Fruit fly (Drosophila melanogaster) whole organism, embryonic: Measurements from ENCODE around the gene prg.

Experiments used
- Atf-2 ChIP-seq: fragments of 200-800 bp; sonication (Bioruptor generic); optimal IDR thresholded peaks from 2 replicates; lab custom pipeline; 2016; ENCODE audit warnings: missing biosample characterization, missing genetic modification characterization
- Awh ChIP-seq: fragments of 200-800 bp; sonication (Bioruptor generic); IDR thresholded peaks from 2 replicates; pipeline ENCODE4, ENCODE4 v1.3.6; 2022; ENCODE audit warnings: missing biosample characterization, missing genetic modification characterization
- CG10274 ChIP-seq: fragments of 200-800 bp; sonication (Bioruptor generic); optimal IDR thresholded peaks from 3 replicates; lab custom pipeline; 2017; ENCODE audit warnings: missing biosample characterization, mild to moderate bottlenecking, missing genetic modification characterization
- CG10979 ChIP-seq: fragments of 200-800 bp; sonication (Bioruptor generic); optimal IDR thresholded peaks from 2 replicates; lab custom pipeline; 2018; ENCODE audit warnings: missing biosample characterization, mild to moderate bottlenecking, missing genetic modification characterization, moderate library complexity
- CG11093 ChIP-seq: fragments of 200-800 bp; sonication (Bioruptor generic); IDR thresholded peaks from 3 replicates; pipeline ENCODE4 v1.3.6; 2022; ENCODE audit warnings: missing biosample characterization, missing genetic modification characterization
- CG11247 ChIP-seq: fragments of 200-800 bp; sonication (Bioruptor generic); IDR thresholded peaks from 2 replicates; pipeline ENCODE4 v1.3.6; 2022; ENCODE audit warnings: missing biosample characterization, missing genetic modification characterization
- CG11456 ChIP-seq: fragments of 200-800 bp; sonication (Bioruptor generic); IDR thresholded peaks from 3 replicates; pipeline ENCODE4 v1.3.6; 2022; ENCODE audit warnings: missing biosample characterization, missing genetic modification characterization
- CG12391 ChIP-seq: fragments of 200-800 bp; sonication (Bioruptor generic); optimal IDR thresholded peaks from 3 replicates; lab custom pipeline; 2018; ENCODE audit warnings: missing biosample characterization, mild to moderate bottlenecking, missing genetic modification characterization, moderate library complexity
- CG13775 ChIP-seq: fragments of 200-800 bp; sonication (Bioruptor generic); optimal IDR thresholded peaks from 3 replicates; lab custom pipeline; 2017; ENCODE audit warnings: missing biosample characterization, mild to moderate bottlenecking, missing genetic modification characterization
- CG13894 ChIP-seq: fragments of 200-800 bp; sonication (Bioruptor generic); optimal IDR thresholded peaks from 3 replicates; lab custom pipeline; 2018; ENCODE audit warnings: missing biosample characterization, mild to moderate bottlenecking, missing genetic modification characterization, moderate library complexity
- CG14050 ChIP-seq: fragments of 200-800 bp; sonication (Bioruptor generic); IDR thresholded peaks from 3 replicates; pipeline ENCODE4 v1.3.6; 2022; ENCODE audit warnings: missing biosample characterization, missing genetic modification characterization
- CG14710 ChIP-seq: fragments of 200-800 bp; sonication (Bioruptor generic); optimal IDR thresholded peaks from 3 replicates; lab custom pipeline; 2019; ENCODE audit warnings: missing biosample characterization, mild to moderate bottlenecking, missing genetic modification characterization, moderate library complexity
- CG14860 ChIP-seq: fragments of 200-800 bp; sonication (Bioruptor generic); IDR thresholded peaks from 3 replicates; pipeline ENCODE4 v1.3.6; 2022; ENCODE audit warnings: missing biosample characterization, missing genetic modification characterization; ENCODE audit not compliant: partially characterized antibody
- CG16813 ChIP-seq: fragments of 200-800 bp; sonication (Bioruptor generic); IDR thresholded peaks from 3 replicates; pipeline ENCODE4 v1.3.6; 2022; ENCODE audit warnings: missing biosample characterization, missing genetic modification characterization; ENCODE audit not compliant: partially characterized antibody
- CG17612 ChIP-seq: fragments of 200-800 bp; sonication (Bioruptor generic); IDR thresholded peaks from 2 replicates; pipeline ENCODE4 v1.3.6; 2022; ENCODE audit warnings: missing biosample characterization, missing genetic modification characterization
- CG18764 ChIP-seq: fragments of 200-800 bp; sonication (Bioruptor generic); optimal IDR thresholded peaks from 3 replicates; lab custom pipeline; 2016; ENCODE audit warnings: missing biosample characterization, missing genetic modification characterization
- CG2129 ChIP-seq: fragments of 200-800 bp; sonication (Bioruptor generic); IDR thresholded peaks from 2 replicates; pipeline ENCODE4 v1.3.6; 2022; ENCODE audit warnings: missing biosample characterization, missing genetic modification characterization; ENCODE audit not compliant: partially characterized antibody
- CG2875 ChIP-seq: fragments of 200-800 bp; sonication (Bioruptor generic); optimal IDR thresholded peaks from 2 replicates; lab custom pipeline; 2017; ENCODE audit warnings: missing biosample characterization, mild to moderate bottlenecking, missing genetic modification characterization, missing genetic modification reagents
- CG3065 ChIP-seq: fragments of 200-800 bp; sonication (Bioruptor generic); optimal IDR thresholded peaks from 2 replicates; lab custom pipeline; 2016; ENCODE audit warnings: missing biosample characterization, missing genetic modification characterization
- CG32532 ChIP-seq: fragments of 200-800 bp; sonication (Bioruptor generic); IDR thresholded peaks from 2 replicates; pipeline ENCODE4 v1.3.6; 2022; ENCODE audit warnings: missing biosample characterization, missing genetic modification characterization
- CG6175 ChIP-seq: fragments of 200-800 bp; sonication (Bioruptor generic); IDR thresholded peaks from 3 replicates; pipeline ENCODE4 v1.3.6; 2022; ENCODE audit warnings: missing biosample characterization, missing genetic modification characterization
- CG6654 ChIP-seq: fragments of 200-800 bp; sonication (Bioruptor generic); optimal IDR thresholded peaks from 2 replicates; lab custom pipeline; 2017; ENCODE audit warnings: missing biosample characterization, mild to moderate bottlenecking, missing genetic modification characterization
- CG7928 ChIP-seq: fragments of 200-800 bp; sonication (Bioruptor generic); optimal IDR thresholded peaks from 2 replicates; lab custom pipeline; 2017; ENCODE audit warnings: missing biosample characterization, mild to moderate bottlenecking, missing genetic modification characterization
- CG7987 ChIP-seq: fragments of 200-800 bp; sonication (Bioruptor generic); optimal IDR thresholded peaks from 2 replicates; lab custom pipeline; 2018; ENCODE audit warnings: missing biosample characterization, mild to moderate bottlenecking, missing genetic modification characterization, moderate library complexity
- CG8944 ChIP-seq: fragments of 200-800 bp; sonication (Bioruptor generic); optimal IDR thresholded peaks from 3 replicates; lab custom pipeline; 2016; ENCODE audit warnings: missing biosample characterization, missing genetic modification characterization
- CG9609 ChIP-seq: fragments of 200-800 bp; sonication (Bioruptor generic); optimal IDR thresholded peaks from 3 replicates; lab custom pipeline; 2016; ENCODE audit warnings: missing biosample characterization, missing genetic modification characterization
- CrebB ChIP-seq: fragments of 200-800 bp; sonication (Bioruptor generic); optimal IDR thresholded peaks from 3 replicates; lab custom pipeline; 2018; ENCODE audit warnings: missing biosample characterization, mild to moderate bottlenecking, missing genetic modification characterization
- Doc2 ChIP-seq: fragments of 200-800 bp; sonication (Bioruptor generic); IDR thresholded peaks from 2 replicates; pipeline ENCODE4 v1.3.6; 2022; ENCODE audit warnings: missing biosample characterization, missing genetic modification characterization
- Dref ChIP-seq: fragments of 200-800 bp; sonication (Bioruptor generic); IDR thresholded peaks from 2 replicates; pipeline ENCODE4 v1.3.6; 2022; ENCODE audit warnings: missing biosample characterization, missing genetic modification characterization
- E2f1 ChIP-seq: fragments of 200-800 bp; sonication (Bioruptor generic); IDR thresholded peaks from 2 replicates; pipeline ENCODE4 v1.3.6; 2022; ENCODE audit warnings: missing biosample characterization, missing genetic modification characterization
- HLH4C ChIP-seq: fragments of 200-800 bp; sonication (Bioruptor generic); IDR thresholded peaks from 3 replicates; pipeline ENCODE4 v1.3.6; 2022; ENCODE audit warnings: missing biosample characterization, missing genetic modification characterization; ENCODE audit not compliant: partially characterized antibody
- Kr ChIP-seq: fragments of 200-800 bp; sonication (Bioruptor generic); optimal IDR thresholded peaks from 2 replicates; lab custom pipeline; 2017; ENCODE audit warnings: missing biosample characterization, mild to moderate bottlenecking, missing genetic modification characterization
- Med ChIP-seq: fragments of 200-800 bp; sonication (Bioruptor generic); peaks from one replicate; lab custom pipeline; 2016; ENCODE audit warnings: missing biosample characterization, missing genetic modification characterization, mild to moderate bottlenecking, inconsistent platforms, moderate library complexity
- NC2β ChIP-seq: fragments of 200-800 bp; sonication (Bioruptor generic); optimal IDR thresholded peaks from 2 replicates; lab custom pipeline; 2016; ENCODE audit warnings: missing biosample characterization, missing genetic modification characterization
- Scr ChIP-seq: fragments of 200-800 bp; sonication (Bioruptor generic); IDR thresholded peaks from 2 replicates; pipeline ENCODE4 v1.3.6; 2022; ENCODE audit warnings: missing biosample characterization, missing genetic modification characterization; ENCODE audit not compliant: partially characterized antibody
- Six4 ChIP-seq: fragments of 200-800 bp; sonication (Bioruptor generic); optimal IDR thresholded peaks from 2 replicates; lab custom pipeline; 2016; ENCODE audit warnings: missing biosample characterization, missing genetic modification characterization
- gsb ChIP-seq: fragments of 200-800 bp; sonication (Bioruptor generic); IDR thresholded peaks from 2 replicates; pipeline ENCODE4 v1.3.6; 2022; ENCODE audit warnings: missing biosample characterization, missing genetic modification characterization
- gsb-n ChIP-seq: fragments of 200-800 bp; sonication (Bioruptor generic); optimal IDR thresholded peaks from 3 replicates; lab custom pipeline; 2018; ENCODE audit warnings: missing biosample characterization, mild to moderate bottlenecking, missing genetic modification characterization
- kay ChIP-seq: fragments of 200-800 bp; sonication (Bioruptor generic); optimal IDR thresholded peaks from 2 replicates; lab custom pipeline; 2016; ENCODE audit warnings: missing biosample characterization, missing genetic modification characterization
- kni ChIP-seq: fragments of 200-800 bp; sonication (Bioruptor generic); optimal IDR thresholded peaks from 3 replicates; lab custom pipeline; 2017; ENCODE audit warnings: mild to moderate bottlenecking, missing biosample characterization, missing genetic modification reagents, missing genetic modification characterization
- nau ChIP-seq: fragments of 200-800 bp; sonication (Bioruptor generic); optimal IDR thresholded peaks from 3 replicates; lab custom pipeline; 2017; ENCODE audit warnings: missing biosample characterization, mild to moderate bottlenecking, missing genetic modification characterization, missing genetic modification reagents
- pan ChIP-seq, 4 experiments: fragments of >200 bp in 3 of 4; fragments of 200-800 bp in 1 of 4; sonication (Bioruptor generic) in 1 of 4; optimal IDR thresholded peaks in 3 of 4; IDR thresholded peaks in 1 of 4; 2 replicates each; pipeline versions ENCODE4 v1.3.6 to Lab custom; 2017 to 2022; ENCODE audit warnings: missing biosample characterization in 2 of 4, missing genetic modification characterization in 2 of 4, mixed read lengths in 1 of 4
- run ChIP-seq: fragments of 200-800 bp; sonication (Bioruptor generic); optimal IDR thresholded peaks from 3 replicates; lab custom pipeline; 2018; ENCODE audit warnings: missing biosample characterization, mild to moderate bottlenecking, missing genetic modification characterization
- scrt ChIP-seq: fragments of 200-800 bp; sonication (Bioruptor generic); optimal IDR thresholded peaks from 2 replicates; lab custom pipeline; 2018; ENCODE audit warnings: missing biosample characterization, mild to moderate bottlenecking, missing genetic modification characterization, moderate library complexity
- sens-2 ChIP-seq: fragments of 200-800 bp; sonication (Bioruptor generic); IDR thresholded peaks from 2 replicates; pipeline ENCODE4 v1.3.6; 2022; ENCODE audit warnings: missing biosample characterization, missing genetic modification characterization
- sisA ChIP-seq: fragments of 200-800 bp; sonication (Bioruptor generic); IDR thresholded peaks from 2 replicates; pipeline ENCODE4 v1.3.6; 2022; ENCODE audit warnings: missing biosample characterization, missing genetic modification characterization
- slp2 ChIP-seq: fragments of 200-800 bp; sonication (Bioruptor generic); optimal IDR thresholded peaks from 2 replicates; lab custom pipeline; 2016; ENCODE audit warnings: missing biosample characterization, missing genetic modification characterization
- sna ChIP-seq: fragments of 200-800 bp; sonication (Bioruptor generic); IDR thresholded peaks from 2 replicates; pipeline ENCODE4 v1.3.6; 2022; ENCODE audit warnings: missing biosample characterization, missing genetic modification characterization; ENCODE audit not compliant: partially characterized antibody
- wdn ChIP-seq: fragments of 200-800 bp; sonication (Bioruptor generic); IDR thresholded peaks from 2 replicates; pipeline ENCODE4 v1.3.6; 2022; ENCODE audit warnings: missing biosample characterization, missing genetic modification characterization
- wek ChIP-seq: fragments of 200-800 bp; sonication (Bioruptor generic); optimal IDR thresholded peaks from 3 replicates; lab custom pipeline; 2018; ENCODE audit warnings: missing biosample characterization, mild to moderate bottlenecking, missing genetic modification characterization, moderate library complexity
- zfh1 ChIP-seq: fragments of 200-800 bp; sonication (Bioruptor generic); IDR thresholded peaks from 3 replicates; pipeline ENCODE4 v1.3.6; 2022; ENCODE audit warnings: missing biosample characterization, missing genetic modification characterization

Gene prg

DNA sequence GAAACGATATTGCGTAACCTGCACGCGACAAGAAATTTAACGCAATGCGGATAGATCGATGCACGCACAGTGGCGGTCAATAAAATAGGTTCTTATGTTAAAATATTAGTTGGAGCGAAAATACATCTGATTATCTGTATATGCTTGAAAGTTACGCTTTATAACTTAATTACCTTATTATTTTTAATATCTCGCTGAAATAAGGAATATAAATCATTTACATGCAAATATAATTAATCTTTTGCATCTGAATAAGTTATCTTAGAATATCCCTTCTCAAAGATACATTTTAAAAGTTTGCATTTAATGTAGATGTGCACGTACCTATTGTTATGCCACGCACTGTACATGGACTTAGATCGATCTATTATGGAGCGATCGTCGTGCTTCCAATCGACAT, 7.4 kb downstream of the prg start (continued):
- TF ChIP-seq CG10274 (GFP tag; lab: Kevin White, UChicago) (no peak), CG11247 (GFP tag; lab: Robert Waterston, UW) (no peak), CG2875 (GFP tag; lab: Kevin White, UChicago) (no peak), scrt (no peak), CG11093 (GFP tag; lab: Robert Waterston, UW) (no peak), Awh (GFP tag; lab: Robert Waterston, UW) (0 out of 2 replicates have a peak, but pooled peaks have one; percentile 15), CrebB (tag; lab: Kevin White, UChicago) (no peak), CG2129 (GFP tag; lab: Robert Waterston, UW) (no peak), Doc2 (GFP tag; lab: Robert Waterston, UW) (no peak), HLH4C (GFP tag; lab: Robert Waterston, UW) (no peak), CG3065 (GFP tag; lab: Kevin White, UChicago) (no peak), CG13775 (GFP tag; lab: Kevin White, UChicago) (no peak), run (tag; lab: Kevin White, UChicago) (no peak), CG14710 (peak; percentile 59), NC2β (no peak), gsb (no peak), CG14860 (GFP tag; lab: Robert Waterston, UW) (no peak), Atf-2 (GFP tag; lab: Kevin White, UChicago) (no peak), CG10979 (tag; lab: Kevin White, UChicago) (peak; percentile 76), CG16813 (GFP tag; lab: Robert Waterston, UW) (no peak), CG18764 (no peak), CG17612 (GFP tag; lab: Robert Waterston, UW) (no peak), wdn (GFP tag; lab: Robert Waterston, UW) (no peak), E2f1 (GFP tag; lab: Robert Waterston, UW) (no peak), nau (no peak), kay (GFP tag; lab: Kevin White, UChicago) (no peak), Six4 (GFP tag; lab: Kevin White, UChicago) (no peak), CG12391 (peak; percentile 38), kni (GFP tag; lab: Kevin White, UChicago) (no peak), Scr (GFP tag; lab: Robert Waterston, UW) (no peak), CG14050 (GFP tag; lab: Robert Waterston, UW) (no peak), slp2 (GFP tag; lab: Kevin White, UChicago) (no peak), CG7928 (GFP tag; lab: Kevin White, UChicago) (no peak), sna (no peak), CG32532 (no peak), Kr (GFP tag; lab: Kevin White, UChicago) (no peak), pan (optimal IDR thresholded peaks at IDR 0.05; lab: Kevin White, UChicago) (no peak), pan (GFP tag; optimal IDR thresholded peaks at IDR 0.05 in 1 of 2, IDR thresholded peaks at IDR 0.05 in 1 of 2) (peak in 1 of 2 experiments; percentile 34), CG6654 (no peak), CG13894 (tag; lab: Kevin White, UChicago) (no peak), sisA (peak; percentile 17; the same call in 1 of the 2 replicates), CG6175 (GFP tag; lab: Robert Waterston, UW) (no peak), gsb-n (peak; percentile 50), CG8944 (no peak), CG9609 (no peak), CG11456 (no peak), Med (GFP tag; lab: Kevin White, UChicago) (no peak), wek (GFP tag; lab: Kevin White, UChicago) (no peak), Dref (no peak), sens-2 (no peak), CG7987 (GFP tag; lab: Kevin White, UChicago) (no peak), zfh1 (GFP tag; lab: Robert Waterston, UW) (peak; percentile 46; the same call in 1 of the 3 replicates)
